Fruit fly (Drosophila melanogaster) S2 (cell line): ENCODE results near the gene Dh44.

Source experiments
- CG8478 ChIP-seq: fragments of >200 bp; optimal IDR thresholded peaks from 2 replicates; lab custom pipeline; 2018
- CTCF ChIP-seq, 2 experiments: fragments of >200 bp; optimal IDR thresholded peaks; 2 replicates each; lab custom pipeline; 2018

- TF ChIP-seq CTCF (optimal IDR thresholded peaks at IDR 0.05; lab: Kevin White, UChicago): no peak
- TF ChIP-seq CG8478 (lab: Kevin White, UChicago): no peak
These were observed 7.8 kb upstream of the Dh44 start for dm6 chr3R:9630053-9630632.
